Worm (Caenorhabditis elegans): ENCODE measurements around the gene T27D12.6.

The T27D12.6 gene

ce11 chrII:11880456-11881353 lies 45.4 kb downstream of the T27D12.6 start (continued):
- TF ChIP-seq egl-44 (GFP tag; IDR thresholded peaks at IDR 0.05) (0 out of 2 replicates have a peak, but pooled peaks have one; percentile 25), ztf-25 (GFP tag; IDR thresholded peaks at IDR 0.05) (no peak; the same call in 1 of the 2 replicates), bed-2 (GFP tag; IDR thresholded peaks at IDR 0.05) (no peak), lsy-27 (tag; optimal IDR thresholded peaks at IDR 0.05; ENCODE audit: borderline replicate concordance, insufficient read depth) (no peak), let-526 (GFP tag; IDR thresholded peaks at IDR 0.05) (no peak), Y53F4B.3 (GFP tag; IDR thresholded peaks at IDR 0.05) (no peak), mel-28 (tag; optimal IDR thresholded peaks at IDR 0.05; ENCODE audit: borderline replicate concordance) (no peak), pha-4 (tag; optimal IDR thresholded peaks at IDR 0.05) (no peak), F52B5.7 (tag; optimal IDR thresholded peaks at IDR 0.05) (peak; percentile 88), hmg-20 (GFP tag; IDR thresholded peaks at IDR 0.05) (peak; percentile 18; the same call in 1 of the 2 replicates), hmg-1.2 (GFP tag; IDR thresholded peaks at IDR 0.05) (peak; percentile 42; the same call in 1 of the 2 replicates), ztf-28 (GFP tag; IDR thresholded peaks at IDR 0.05) (no peak), nhr-120 (GFP tag; IDR thresholded peaks at IDR 0.05) (no peak; the same call in 1 of the 2 replicates), attf-6 (GFP tag; IDR thresholded peaks at IDR 0.05) (peak; percentile 61; the same call in 1 of the 2 replicates), die-1 (tag; optimal IDR thresholded peaks at IDR 0.05) (peak; percentile 50), ets-4 (GFP tag; optimal IDR thresholded peaks at IDR 0.05) (no peak), efl-1 (GFP tag; optimal IDR thresholded peaks at IDR 0.05) (peak; percentile 44), aptf-2 (GFP tag; conservative IDR thresholded peaks at IDR 0.05) (0 out of 2 replicates have a peak, but pooled peaks have one; percentile 19), F33H1.4 (GFP tag; IDR thresholded peaks at IDR 0.05) (peak; percentile 48), somi-1 (GFP tag; optimal IDR thresholded peaks at IDR 0.05) (no peak), F57A8.1 (GFP tag; optimal IDR thresholded peaks at IDR 0.05) (no peak), let-607 (tag; optimal IDR thresholded peaks at IDR 0.05) (no peak), ztf-6 (GFP tag; IDR thresholded peaks at IDR 0.05) (no peak), hrde-1 (tag; optimal IDR thresholded peaks at IDR 0.05; ENCODE audit: borderline replicate concordance) (peak; percentile 97), rpc-1 (optimal IDR thresholded peaks at IDR 0.05) (no peak), rpc-1 (tag; optimal IDR thresholded peaks at IDR 0.05) (peak; percentile 8), tlf-1 (GFP tag; optimal IDR thresholded peaks at IDR 0.05) (peak; percentile 74), ama-1 (optimal IDR thresholded peaks at IDR 0.05) (no peak), ama-1 (GFP tag; optimal IDR thresholded peaks at IDR 0.05) (peak in 1 of 2 experiments; percentile 93), K12H6.12 (tag; optimal IDR thresholded peaks at IDR 0.05) (no peak), Y95B8A.8 (GFP tag; IDR thresholded peaks at IDR 0.05) (peak; percentile 93), F23B12.7 (tag; optimal IDR thresholded peaks at IDR 0.05; ENCODE audit: insufficient read depth) (no peak), ekl-4 (GFP tag; IDR thresholded peaks at IDR 0.05) (peak; percentile 67), hlh-26 (GFP tag; conservative IDR thresholded peaks at IDR 0.05) (no peak), T26A5.8 (tag; optimal IDR thresholded peaks at IDR 0.05) (peak; percentile 75), F39B2.1 (GFP tag; IDR thresholded peaks at IDR 0.05) (0 out of 2 replicates have a peak, but pooled peaks have one; percentile 32), atf-7 (tag; optimal IDR thresholded peaks at IDR 0.05) (peak; percentile 35), lin-35 (GFP tag; optimal IDR thresholded peaks at IDR 0.05) (peak in 1 of 3 experiments; percentile 58), ceh-100 (GFP tag; IDR thresholded peaks at IDR 0.05) (peak; percentile 70), zim-3 (tag; optimal IDR thresholded peaks at IDR 0.05) (no peak), F37B4.10 (GFP tag; IDR thresholded peaks at IDR 0.05) (no peak), akir-1 (GFP tag; optimal IDR thresholded peaks at IDR 0.05) (no peak), lin-54 (GFP tag; optimal IDR thresholded peaks at IDR 0.05) (peak; percentile 50), bed-1 (GFP tag; IDR thresholded peaks at IDR 0.05) (no peak), egl-18 (GFP tag; IDR thresholded peaks at IDR 0.05) (0 out of 2 replicates have a peak, but pooled peaks have one; percentile 18)
